Worm (Caenorhabditis elegans) whole organism, L2 larva: ENCODE results near the gene ogt-1.

Experiments
- F13H6.1 ChIP-seq: sonication (generic microtip); optimal IDR thresholded peaks from 2 replicates; lab custom pipeline; 2016; ENCODE audit warnings: missing genetic modification characterization, missing compliant biosample characterization
- R02D3.7 ChIP-seq: fragments of 150-350 bp; optimal IDR thresholded peaks from 2 replicates; lab custom pipeline; 2014; ENCODE audit warnings: missing biosample characterization, missing genetic modification characterization
- aly-2 ChIP-seq: fragments of 150-350 bp; optimal IDR thresholded peaks from 2 replicates; lab custom pipeline; 2014; ENCODE audit warnings: missing biosample characterization, missing genetic modification characterization
- ama-1 ChIP-seq: fragments of 150-350 bp; optimal IDR thresholded peaks from 2 replicates; lab custom pipeline; 2018; ENCODE audit warnings: inconsistent platforms
- blmp-1 ChIP-seq: sonication (generic microtip); optimal IDR thresholded peaks from 2 replicates; lab custom pipeline; 2017; ENCODE audit warnings: missing genetic modification characterization, mild to moderate bottlenecking, missing compliant biosample characterization, antibody characterized with exemption, moderate library complexity; ENCODE audit not compliant: insufficient read depth
- dmd-4 ChIP-seq: sonication (generic microtip); optimal IDR thresholded peaks from 2 replicates; lab custom pipeline; 2017; ENCODE audit warnings: missing biosample characterization, missing genetic modification characterization
- elt-3 ChIP-seq: sonication (generic microtip); optimal IDR thresholded peaks from 2 replicates; lab custom pipeline; 2017; ENCODE audit warnings: missing biosample characterization, missing genetic modification characterization
- nhr-237 ChIP-seq: fragments of 150-350 bp; optimal IDR thresholded peaks from 2 replicates; lab custom pipeline; 2014; ENCODE audit warnings: missing biosample characterization, missing genetic modification characterization
- nhr-6 ChIP-seq: fragments of 150-350 bp; optimal IDR thresholded peaks from 2 replicates; lab custom pipeline; 2014; ENCODE audit warnings: missing biosample characterization, missing genetic modification characterization
- sma-9 ChIP-seq, 2 experiments: fragments of 150-350 bp in 1 of 2; sonication (generic microtip) in 1 of 2; optimal IDR thresholded peaks; 2 replicates each; lab custom pipeline; 2014 to 2016; ENCODE audit warnings: missing genetic modification characterization in 2 of 2, mild to moderate bottlenecking in 1 of 2, missing biosample characterization in 1 of 2, missing compliant biosample characterization in 1 of 2, missing genetic modification reagents in 1 of 2, moderate library complexity in 1 of 2
- snpc-4 ChIP-seq: fragments of 150-350 bp; optimal IDR thresholded peaks from 2 replicates; lab custom pipeline; 2014; ENCODE audit warnings: missing biosample characterization, missing genetic modification characterization
- unc-55 ChIP-seq: fragments of 150-350 bp; sonication (generic microtip); optimal IDR thresholded peaks from 3 replicates; lab custom pipeline; 2014; ENCODE audit warnings: missing biosample characterization, missing genetic modification reagents, missing genetic modification characterization
- unc-62 ChIP-seq: fragments of 150-350 bp; optimal IDR thresholded peaks from 2 replicates; lab custom pipeline; 2014; ENCODE audit warnings: missing biosample characterization, missing genetic modification reagents, missing genetic modification characterization

DNA sequence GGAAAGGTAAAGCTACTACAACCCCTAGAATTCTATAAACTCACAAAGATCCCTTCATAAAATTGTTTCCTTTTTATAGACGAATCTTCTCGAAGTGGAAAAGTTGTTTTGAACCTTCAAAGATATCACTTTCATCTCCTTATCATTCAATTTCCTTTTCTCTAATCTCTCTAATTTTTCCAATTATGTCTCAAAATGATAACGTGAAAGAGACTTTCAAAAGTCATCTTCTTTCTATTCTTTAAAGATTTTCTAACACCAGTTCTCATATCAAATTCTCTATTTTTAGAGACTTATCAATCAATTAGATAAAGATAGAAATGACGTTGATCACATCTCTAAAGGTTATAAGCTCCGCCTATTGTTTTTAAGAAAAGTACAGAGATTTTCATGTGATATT, 45.9 kb upstream of the ogt-1 start:
- no peak for TF ChIP-seq elt-3
- no peak for TF ChIP-seq unc-62 (GFP tag; lab: Kevin White, UChicago)
- TF ChIP-seq blmp-1 (tag; lab: Kevin White, UChicago), result peak; percentile 93
- TF ChIP-seq ama-1, result no peak
- no peak for TF ChIP-seq aly-2 (tag; lab: Kevin White, UChicago)
- no peak for TF ChIP-seq snpc-4 (tag; lab: Kevin White, UChicago)
- TF ChIP-seq dmd-4 (tag; lab: Kevin White, UChicago), result no peak
- TF ChIP-seq F13H6.1 (tag; lab: Kevin White, UChicago), result no peak
- no peak for TF ChIP-seq nhr-237 (tag; lab: Kevin White, UChicago)
- TF ChIP-seq nhr-6 (tag; lab: Kevin White, UChicago), result no peak
- no peak for TF ChIP-seq sma-9 (GFP tag; optimal IDR thresholded peaks at IDR 0.05; lab: Kevin White, UChicago)
- no peak for TF ChIP-seq sma-9 (tag; optimal IDR thresholded peaks at IDR 0.05; lab: Kevin White, UChicago)
- no peak for TF ChIP-seq R02D3.7 (tag; lab: Kevin White, UChicago)
- no peak for TF ChIP-seq unc-55 (GFP tag; lab: Kevin White, UChicago)
